Fruit fly (Drosophila melanogaster) whole organism, prepupa: Measurements from ENCODE around the gene CG7766.

Experiments used
- CG10669 ChIP-seq: fragments of 200-800 bp; sonication (Bioruptor generic); optimal IDR thresholded peaks from 3 replicates; lab custom pipeline; 2018; ENCODE audit warnings: missing biosample characterization, mild to moderate bottlenecking, missing genetic modification characterization, moderate library complexity
- CG15336 ChIP-seq: fragments of 200-800 bp; sonication (Bioruptor generic); IDR thresholded peaks from 2 replicates; pipeline ENCODE4 v1.3.6; 2022; ENCODE audit warnings: missing biosample characterization, missing genetic modification characterization
- CG16779 ChIP-seq: fragments of 200-800 bp; sonication (Bioruptor generic); optimal IDR thresholded peaks from 3 replicates; lab custom pipeline; 2017; ENCODE audit warnings: missing biosample characterization, mild to moderate bottlenecking, missing genetic modification characterization
- CG3032 ChIP-seq: fragments of 200-800 bp; optimal IDR thresholded peaks from 2 replicates; lab custom pipeline; 2019; ENCODE audit warnings: missing biosample characterization, mild to moderate bottlenecking, missing genetic modification characterization, moderate library complexity
- CG8319 ChIP-seq: fragments of 200-800 bp; sonication (Bioruptor generic); optimal IDR thresholded peaks from 3 replicates; lab custom pipeline; 2016; ENCODE audit warnings: missing biosample characterization, missing genetic modification characterization
- CG9139 ChIP-seq: fragments of 200-800 bp; sonication (Bioruptor generic); optimal IDR thresholded peaks from 3 replicates; lab custom pipeline; 2017; ENCODE audit warnings: missing biosample characterization, mild to moderate bottlenecking, missing genetic modification characterization
- Gug ChIP-seq: fragments of 200-800 bp; sonication (Bioruptor generic); IDR thresholded peaks from 2 replicates; pipeline ENCODE4 v1.3.6; 2022; ENCODE audit warnings: missing biosample characterization, missing genetic modification characterization
- Hr39 ChIP-seq: fragments of 200-800 bp; sonication (Bioruptor generic); optimal IDR thresholded peaks from 2 replicates; lab custom pipeline; 2016; ENCODE audit warnings: missing biosample characterization, missing genetic modification characterization
- Sox15 ChIP-seq: fragments of 200-800 bp; sonication (Bioruptor generic); optimal IDR thresholded peaks from 3 replicates; lab custom pipeline; 2016; ENCODE audit warnings: missing biosample characterization, missing genetic modification characterization
- acj6 ChIP-seq: fragments of 200-800 bp; sonication (Bioruptor generic); optimal IDR thresholded peaks from 3 replicates; lab custom pipeline; 2016; ENCODE audit warnings: missing biosample characterization, missing genetic modification characterization
- fd59A ChIP-seq: fragments of 200-800 bp; sonication (Bioruptor generic); optimal IDR thresholded peaks from 2 replicates; lab custom pipeline; 2017; ENCODE audit warnings: missing biosample characterization, mild to moderate bottlenecking, missing genetic modification characterization, missing genetic modification reagents

DNA sequence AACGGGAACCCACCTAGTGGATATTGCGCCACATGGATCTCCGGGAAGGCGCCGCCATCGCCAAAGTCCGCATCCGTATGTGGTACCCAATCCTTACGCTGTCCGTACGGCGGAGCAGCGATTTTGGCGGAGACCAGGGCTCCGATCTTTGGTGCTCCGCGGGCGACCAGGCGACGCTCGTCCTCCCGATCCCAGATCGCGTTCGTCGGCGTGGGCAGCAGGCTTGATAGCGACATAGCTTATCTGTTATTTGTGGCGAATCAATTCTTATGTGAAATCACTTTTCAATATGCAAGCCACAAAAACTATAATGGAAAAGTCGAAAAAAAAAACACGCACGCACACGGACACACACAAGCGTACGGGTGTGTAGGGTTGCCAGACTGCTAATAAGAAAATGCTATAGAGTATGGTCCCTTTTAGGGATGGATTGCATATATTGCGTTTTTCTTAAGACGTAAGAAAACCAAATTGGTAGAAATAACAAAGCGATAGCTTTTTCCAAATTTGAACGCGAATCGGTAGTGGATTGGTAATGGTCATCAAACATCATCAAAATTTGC is 2.8 kb upstream of the CG7766 start, which contains the start of gene Bx42:
- TF ChIP-seq CG10669 (GFP tag; lab: Kevin White, UChicago) (no peak), Hr39 (GFP tag; lab: Kevin White, UChicago) (no peak), CG16779 (tag; lab: Kevin White, UChicago) (no peak), CG3032 (tag; lab: Kevin White, UChicago) (no peak), CG8319 (no peak), CG9139 (GFP tag; lab: Kevin White, UChicago) (no peak), Gug (GFP tag; lab: Robert Waterston, UW) (no peak), fd59A (no peak), Sox15 (GFP tag; lab: Kevin White, UChicago) (no peak), CG15336 (no peak), acj6 (GFP tag; lab: Kevin White, UChicago) (no peak)
